Fruit fly (Drosophila melanogaster): ENCODE data around the gene CG5989.

Gene CG5989

dm6 chr3L:8627839-8628827 lies 24.2 kb upstream of the CG5989 start (continued):
- peak; percentile 1 for TF ChIP-seq Atf3 (GFP tag; optimal IDR thresholded peaks at IDR 0.05)
- no peak for TF ChIP-seq CG31441 (GFP tag; IDR thresholded peaks at IDR 0.05)
- TF ChIP-seq Dp (GFP tag; optimal IDR thresholded peaks at IDR 0.05) = peak; percentile 21
- TF ChIP-seq ERR (GFP tag; optimal IDR thresholded peaks at IDR 0.05) = no peak
- peak; percentile 14; the same call in 1 of the 3 replicates for TF ChIP-seq CG2199 (GFP tag; IDR thresholded peaks at IDR 0.05)
- peak; percentile 26 for TF ChIP-seq Med (GFP tag)
- no peak for TF ChIP-seq emc (GFP tag; optimal IDR thresholded peaks at IDR 0.05)
- TF ChIP-seq HmgZ (tag; optimal IDR thresholded peaks at IDR 0.05) = peak; percentile 18
- 0 out of 2 replicates have a peak, but pooled peaks have one; percentile 40 for TF ChIP-seq stc (GFP tag; IDR thresholded peaks at IDR 0.05)
- peak; percentile 92 for TF ChIP-seq sd (tag; optimal IDR thresholded peaks at IDR 0.05)
- peak; percentile 51; the same call in 2 of the 3 replicates for TF ChIP-seq knrl (GFP tag; IDR thresholded peaks at IDR 0.05; ENCODE audit: partially characterized antibody)
- peak; percentile 41 for TF ChIP-seq kay (GFP tag; optimal IDR thresholded peaks at IDR 0.05)
- TF ChIP-seq CG42726 (GFP tag; IDR thresholded peaks at IDR 0.05; ENCODE audit: partially characterized antibody) = peak; percentile 27; the same call in 1 of the 2 replicates
- TF ChIP-seq CG10267 (tag; optimal IDR thresholded peaks at IDR 0.05) = peak; percentile 16

- TF ChIP-seq HLH4C (GFP tag; IDR thresholded peaks at IDR 0.05; ENCODE audit: partially characterized antibody) = peak; percentile 43; the same call in 1 of the 3 replicates
- TF ChIP-seq Bgb (GFP tag; IDR thresholded peaks at IDR 0.05; ENCODE audit: partially characterized antibody) = 0 out of 2 replicates have a peak, but pooled peaks have one; percentile 47
- TF ChIP-seq mam (GFP tag; optimal IDR thresholded peaks at IDR 0.05) = no peak
- peak; percentile 19; the same call in 1 of the 3 replicates for TF ChIP-seq knrl (GFP tag; IDR thresholded peaks at IDR 0.05; ENCODE audit: partially characterized antibody)
- TF ChIP-seq CG2116 (GFP tag; optimal IDR thresholded peaks at IDR 0.05) = peak; percentile 85
- peak; percentile 63; the same call in 2 of the 3 replicates for TF ChIP-seq CG34224 (GFP tag; IDR thresholded peaks at IDR 0.05; ENCODE audit: partially characterized antibody)
- peak; percentile 33; the same call in 2 of the 3 replicates for TF ChIP-seq CG16813 (GFP tag; IDR thresholded peaks at IDR 0.05; ENCODE audit: partially characterized antibody)
- TF ChIP-seq Dref (GFP tag; IDR thresholded peaks at IDR 0.05) = peak; percentile 80
- TF ChIP-seq unc-4 (GFP tag; IDR thresholded peaks at IDR 0.05; ENCODE audit: partially characterized antibody) = peak; percentile 34; the same call in 1 of the 2 replicates
- TF ChIP-seq MESR4 (GFP tag; optimal IDR thresholded peaks at IDR 0.05) = peak; percentile 42
- 0 out of 3 replicates have a peak, but pooled peaks have one; percentile 31 for TF ChIP-seq Opbp (GFP tag; IDR thresholded peaks at IDR 0.05; ENCODE audit: partially characterized antibody)
- TF ChIP-seq tna (GFP tag; IDR thresholded peaks at IDR 0.05; ENCODE audit: partially characterized antibody) = 0 out of 2 replicates have a peak, but pooled peaks have one; percentile 23
- TF ChIP-seq inv (GFP tag; IDR thresholded peaks at IDR 0.05; ENCODE audit: partially characterized antibody) = 0 out of 2 replicates have a peak, but pooled peaks have one; percentile 9
- peak; percentile 49 for TF ChIP-seq amos (GFP tag; IDR thresholded peaks at IDR 0.05; ENCODE audit: partially characterized antibody)
- peak; percentile 8 for TF ChIP-seq Ets97D (GFP tag; optimal IDR thresholded peaks at IDR 0.05)
- TF ChIP-seq Doc3 (GFP tag; IDR thresholded peaks at IDR 0.05; ENCODE audit: partially characterized antibody) = peak; percentile 39; the same call in 1 of the 3 replicates
- TF ChIP-seq E2f2 (GFP tag; IDR thresholded peaks at IDR 0.05) = peak; percentile 92
- TF ChIP-seq CG30431 (GFP tag; optimal IDR thresholded peaks at IDR 0.05) = no peak
- peak; percentile 63; the same call in 2 of the 4 replicates for TF ChIP-seq Dll (GFP tag; IDR thresholded peaks at IDR 0.05; ENCODE audit: partially characterized antibody)
- TF ChIP-seq Dp (GFP tag; optimal IDR thresholded peaks at IDR 0.05) = peak; percentile 90
- TF ChIP-seq CG13287 (GFP tag; IDR thresholded peaks at IDR 0.05; ENCODE audit: partially characterized antibody) = peak; percentile 70
- no peak for TF ChIP-seq insv (GFP tag; optimal IDR thresholded peaks at IDR 0.05)
- TF ChIP-seq B-H1 (GFP tag; IDR thresholded peaks at IDR 0.05) = no peak
- no peak for TF ChIP-seq salm (tag; optimal IDR thresholded peaks at IDR 0.05)
- TF ChIP-seq CG3838 (GFP tag; optimal IDR thresholded peaks at IDR 0.05) = peak; percentile 83
- TF ChIP-seq grn (GFP tag; optimal IDR thresholded peaks at IDR 0.05) = no peak
- TF ChIP-seq wor (GFP tag; IDR thresholded peaks at IDR 0.05) = no peak
- no peak for TF ChIP-seq gem (tag; optimal IDR thresholded peaks at IDR 0.05)
- no peak for TF ChIP-seq CG32532 (GFP tag; IDR thresholded peaks at IDR 0.05)
- TF ChIP-seq nerfin-2 (GFP tag; IDR thresholded peaks at IDR 0.05; ENCODE audit: partially characterized antibody) = peak; percentile 20; the same call in 1 of the 2 replicates
Observed at dm6 chr3L:8623702-8624421, 19.9 kb upstream of the CG5989 start, which contains the start of the genes GAPsec and Zasp66. Gene GAPsec, minus strand, starts transcription at chr3L:8623901. Gene Zasp66, plus strand, starts transcription at chr3L:8624371.
